Worm (Caenorhabditis elegans) whole organism, mixed stage, embryonic: ENCODE results near the gene cdc-48.1.

Source experiments
- M03D4.4 ChIP-seq: sonication (generic microtip); optimal IDR thresholded peaks from 2 replicates; lab custom pipeline; 2017; ENCODE audit warnings: mild to moderate bottlenecking, missing genetic modification characterization, missing compliant biosample characterization
- bed-3 ChIP-seq: fragments of 200-800 bp; sonication (Bioruptor generic); optimal IDR thresholded peaks from 3 replicates; lab custom pipeline; 2018; ENCODE audit warnings: mild to moderate bottlenecking, missing genetic modification characterization, moderate library complexity, missing compliant biosample characterization
- blmp-1 ChIP-seq: fragments of 150-350 bp; optimal IDR thresholded peaks from 2 replicates; lab custom pipeline; 2014; ENCODE audit warnings: missing biosample characterization, missing genetic modification characterization
- ceh-39 ChIP-seq: fragments of 150-350 bp; optimal IDR thresholded peaks from 2 replicates; lab custom pipeline; 2014; ENCODE audit warnings: missing biosample characterization, missing genetic modification characterization
- ceh-43 ChIP-seq: fragments of 200-800 bp; sonication (Bioruptor generic); optimal IDR thresholded peaks from 2 replicates; lab custom pipeline; 2018; ENCODE audit warnings: mild to moderate bottlenecking, missing genetic modification characterization, moderate library complexity, missing compliant biosample characterization
- ceh-83 ChIP-seq: fragments of 200-800 bp; sonication (Bioruptor generic); optimal IDR thresholded peaks from 2 replicates; lab custom pipeline; 2018; ENCODE audit warnings: mild to moderate bottlenecking, missing genetic modification characterization, missing compliant biosample characterization
- ces-1 ChIP-seq: fragments of 150-350 bp; optimal IDR thresholded peaks from 2 replicates; lab custom pipeline; 2014; ENCODE audit warnings: missing biosample characterization, missing genetic modification reagents, missing genetic modification characterization
- cnd-1 ChIP-seq: fragments of 200-800 bp; sonication (Bioruptor generic); optimal IDR thresholded peaks from 2 replicates; lab custom pipeline; 2018; ENCODE audit warnings: mild to moderate bottlenecking, missing genetic modification characterization, missing compliant biosample characterization
- drap-1 ChIP-seq: fragments of 200-800 bp; sonication (Bioruptor generic); optimal IDR thresholded peaks from 3 replicates; lab custom pipeline; 2018; ENCODE audit warnings: mild to moderate bottlenecking, missing genetic modification characterization, missing compliant biosample characterization
- elt-1 ChIP-seq: sonication (generic microtip); optimal IDR thresholded peaks from 2 replicates; lab custom pipeline; 2017; ENCODE audit warnings: missing genetic modification characterization, mild to moderate bottlenecking, missing compliant biosample characterization, antibody characterized with exemption, moderate library complexity, borderline replicate concordance; ENCODE audit not compliant: insufficient read depth
- elt-3 ChIP-seq: fragments of 150-350 bp; optimal IDR thresholded peaks from 2 replicates; lab custom pipeline; 2014; ENCODE audit warnings: missing biosample characterization, missing genetic modification characterization
- flh-1 ChIP-seq: fragments of 200-800 bp; sonication (Bioruptor generic); optimal IDR thresholded peaks from 2 replicates; lab custom pipeline; 2018; ENCODE audit warnings: mild to moderate bottlenecking, missing genetic modification characterization, moderate library complexity, missing compliant biosample characterization
- ham-2 ChIP-seq: fragments of 200-800 bp; sonication (Bioruptor generic); optimal IDR thresholded peaks from 2 replicates; lab custom pipeline; 2018; ENCODE audit warnings: mild to moderate bottlenecking, missing genetic modification characterization, missing compliant biosample characterization
- hlh-1 ChIP-seq: fragments of 150-350 bp; optimal IDR thresholded peaks from 2 replicates; lab custom pipeline; 2014; ENCODE audit warnings: missing biosample characterization, missing genetic modification reagents, missing genetic modification characterization
- lin-13 ChIP-seq: fragments of 150-350 bp; optimal IDR thresholded peaks from 2 replicates; lab custom pipeline; 2014; ENCODE audit warnings: missing biosample characterization, missing genetic modification characterization
- lin-32 ChIP-seq: fragments of 200-800 bp; sonication (Bioruptor generic); optimal IDR thresholded peaks from 2 replicates; lab custom pipeline; 2018; ENCODE audit warnings: mild to moderate bottlenecking, missing genetic modification characterization, missing compliant biosample characterization
- lsy-2 ChIP-seq: fragments of 150-350 bp; optimal IDR thresholded peaks from 2 replicates; lab custom pipeline; 2014; ENCODE audit warnings: missing biosample characterization, missing genetic modification characterization
- mab-5 ChIP-seq: fragments of 150-350 bp; optimal IDR thresholded peaks from 2 replicates; lab custom pipeline; 2014; ENCODE audit warnings: missing biosample characterization, missing genetic modification characterization
- mep-1 ChIP-seq: fragments of 150-350 bp; optimal IDR thresholded peaks from 2 replicates; lab custom pipeline; 2017; ENCODE audit warnings: missing biosample characterization, missing genetic modification reagents, missing genetic modification characterization, inconsistent platforms
- mls-2 ChIP-seq: sonication (generic microtip); optimal IDR thresholded peaks from 2 replicates; lab custom pipeline; 2016; ENCODE audit warnings: mild to moderate bottlenecking, missing genetic modification characterization, moderate library complexity, missing compliant biosample characterization
- nhr-12 ChIP-seq: fragments of 150-350 bp; optimal IDR thresholded peaks from 2 replicates; lab custom pipeline; 2014; ENCODE audit warnings: missing biosample characterization, missing genetic modification characterization
- nhr-2 ChIP-seq: fragments of 150-350 bp; optimal IDR thresholded peaks from 2 replicates; lab custom pipeline; 2014; ENCODE audit warnings: missing biosample characterization, missing genetic modification characterization
- nhr-237 ChIP-seq: fragments of 150-350 bp; optimal IDR thresholded peaks from 2 replicates; lab custom pipeline; 2014; ENCODE audit warnings: missing biosample characterization, missing genetic modification characterization
- nhr-28 ChIP-seq: fragments of 150-350 bp; optimal IDR thresholded peaks from 2 replicates; lab custom pipeline; 2014; ENCODE audit warnings: missing biosample characterization, missing genetic modification characterization
- nhr-76 ChIP-seq: sonication (generic microtip); optimal IDR thresholded peaks from 2 replicates; lab custom pipeline; 2017; ENCODE audit warnings: missing biosample characterization, missing genetic modification characterization
- pha-4 ChIP-seq: fragments of 150-350 bp; optimal IDR thresholded peaks from 2 replicates; lab custom pipeline; 2018; ENCODE audit warnings: missing biosample characterization, missing genetic modification reagents, missing genetic modification characterization
- sem-2 ChIP-seq: fragments of 200-800 bp; sonication (Bioruptor generic); optimal IDR thresholded peaks from 2 replicates; lab custom pipeline; 2018; ENCODE audit warnings: mild to moderate bottlenecking, missing genetic modification characterization, missing compliant biosample characterization
- snpc-4 ChIP-seq: fragments of 150-350 bp; optimal IDR thresholded peaks from 2 replicates; lab custom pipeline; 2014; ENCODE audit warnings: missing biosample characterization, missing genetic modification characterization
- sptf-1 ChIP-seq: sonication (generic microtip); optimal IDR thresholded peaks from 2 replicates; lab custom pipeline; 2017; ENCODE audit warnings: mild to moderate bottlenecking, missing genetic modification characterization, moderate library complexity, missing compliant biosample characterization
- tbx-8 ChIP-seq: fragments of 200-800 bp; sonication (Bioruptor generic); optimal IDR thresholded peaks from 2 replicates; lab custom pipeline; 2018; ENCODE audit warnings: mild to moderate bottlenecking, missing genetic modification characterization, moderate library complexity, missing compliant biosample characterization
- unc-120 ChIP-seq: sonication (generic microtip); optimal IDR thresholded peaks from 2 replicates; lab custom pipeline; 2017; ENCODE audit warnings: missing genetic modification characterization, missing compliant biosample characterization; ENCODE audit not compliant: poor library complexity, severe bottlenecking
- unc-39 ChIP-seq: fragments of 150-350 bp; optimal IDR thresholded peaks from 2 replicates; lab custom pipeline; 2014; ENCODE audit warnings: missing biosample characterization, missing genetic modification characterization
- unc-62 ChIP-seq: fragments of 150-350 bp; optimal IDR thresholded peaks from 2 replicates; lab custom pipeline; 2014; ENCODE audit warnings: missing biosample characterization, missing genetic modification reagents, missing genetic modification characterization
- zip-8 ChIP-seq: fragments of 150-350 bp; optimal IDR thresholded peaks from 2 replicates; lab custom pipeline; 2014; ENCODE audit warnings: missing biosample characterization, missing genetic modification characterization
- ztf-11 ChIP-seq: fragments of 150-350 bp; optimal IDR thresholded peaks from 2 replicates; lab custom pipeline; 2014; ENCODE audit warnings: missing biosample characterization, missing genetic modification characterization

The cdc-48.1 gene

ce11 chrII:10563368-10563767 is at the start of gene cdc-48.1:
Gene cdc-48.1, minus strand, starts transcription at chrII:10563407.
- TF ChIP-seq sptf-1 (peak; percentile 97), ceh-39 (tag; lab: Kevin White, UChicago) (peak; percentile 99), zip-8 (no peak), bed-3 (GFP tag; lab: Kevin White, UChicago) (peak; percentile 63), ces-1 (peak; percentile 98), ceh-83 (GFP tag; lab: Kevin White, UChicago) (peak; percentile 88), ceh-43 (GFP tag; lab: Kevin White, UChicago) (peak; percentile 87), elt-1 (tag; lab: Kevin White, UChicago) (peak; percentile 68), ztf-11 (tag; lab: Kevin White, UChicago) (peak; percentile 80), hlh-1 (tag; lab: Kevin White, UChicago) (peak; percentile 88), unc-39 (tag; lab: Kevin White, UChicago) (peak; percentile 36), pha-4 (tag; lab: Kevin White, UChicago) (peak; percentile 98), unc-62 (GFP tag; lab: Kevin White, UChicago) (peak; percentile 97), nhr-76 (tag; lab: Kevin White, UChicago) (no peak), flh-1 (GFP tag; lab: Kevin White, UChicago) (peak; percentile 49), cnd-1 (peak; percentile 96), elt-3 (tag; lab: Kevin White, UChicago) (peak; percentile 85), mep-1 (tag; lab: Kevin White, UChicago) (peak; percentile 100), sem-2 (GFP tag; lab: Kevin White, UChicago) (peak; percentile 30), drap-1 (GFP tag; lab: Kevin White, UChicago) (peak; percentile 92), lsy-2 (tag; lab: Kevin White, UChicago) (peak; percentile 95), blmp-1 (peak; percentile 79), snpc-4 (tag; lab: Kevin White, UChicago) (no peak), lin-13 (tag; lab: Kevin White, UChicago) (peak; percentile 100), tbx-8 (GFP tag; lab: Kevin White, UChicago) (peak; percentile 72), nhr-237 (tag; lab: Kevin White, UChicago) (peak; percentile 100), nhr-2 (tag; lab: Kevin White, UChicago) (peak; percentile 74), unc-120 (peak; percentile 91), lin-32 (GFP tag; lab: Kevin White, UChicago) (peak; percentile 37), nhr-28 (tag; lab: Kevin White, UChicago) (peak; percentile 87), mls-2 (peak; percentile 89), nhr-12 (tag; lab: Kevin White, UChicago) (peak; percentile 68), mab-5 (peak; percentile 84), M03D4.4 (tag; lab: Kevin White, UChicago) (peak; percentile 92), ham-2 (peak; percentile 84)

ce11 chrII:10612743-10613142 is 49.5 kb upstream of the cdc-48.1 start, which contains the start of gene C14A4.12:
Gene C14A4.12, plus strand, starts transcription at chrII:10613043.
- TF ChIP-seq unc-62 (GFP tag; lab: Kevin White, UChicago) (no peak), ztf-11 (tag; lab: Kevin White, UChicago) (no peak), pha-4 (tag; lab: Kevin White, UChicago) (peak; percentile 14)

- TF ChIP-seq ceh-83 (GFP tag; lab: Kevin White, UChicago) (no peak), unc-39 (tag; lab: Kevin White, UChicago) (no peak), lin-32 (GFP tag; lab: Kevin White, UChicago) (no peak), ces-1 (no peak), snpc-4 (tag; lab: Kevin White, UChicago) (no peak), blmp-1 (no peak)
Observed at ce11 chrII:10608821-10609220, 45.6 kb upstream of the cdc-48.1 start.
